Worm (Caenorhabditis elegans) whole organism, mixed stage, embryonic: ENCODE data around the gene F21G4.3.

Experiments used
- ces-1 ChIP-seq: fragments of 150-350 bp; optimal IDR thresholded peaks from 2 replicates; lab custom pipeline; 2014; ENCODE audit warnings: missing biosample characterization, missing genetic modification reagents, missing genetic modification characterization
- elt-3 ChIP-seq: fragments of 150-350 bp; optimal IDR thresholded peaks from 2 replicates; lab custom pipeline; 2014; ENCODE audit warnings: missing biosample characterization, missing genetic modification characterization
- flh-1 ChIP-seq: fragments of 200-800 bp; sonication (Bioruptor generic); optimal IDR thresholded peaks from 2 replicates; lab custom pipeline; 2018; ENCODE audit warnings: mild to moderate bottlenecking, missing genetic modification characterization, moderate library complexity, missing compliant biosample characterization
- lin-32 ChIP-seq: fragments of 200-800 bp; sonication (Bioruptor generic); optimal IDR thresholded peaks from 2 replicates; lab custom pipeline; 2018; ENCODE audit warnings: mild to moderate bottlenecking, missing genetic modification characterization, missing compliant biosample characterization
- mep-1 ChIP-seq: fragments of 150-350 bp; optimal IDR thresholded peaks from 2 replicates; lab custom pipeline; 2017; ENCODE audit warnings: missing biosample characterization, missing genetic modification reagents, missing genetic modification characterization, inconsistent platforms
- nhr-237 ChIP-seq: fragments of 150-350 bp; optimal IDR thresholded peaks from 2 replicates; lab custom pipeline; 2014; ENCODE audit warnings: missing biosample characterization, missing genetic modification characterization
- unc-39 ChIP-seq: fragments of 150-350 bp; optimal IDR thresholded peaks from 2 replicates; lab custom pipeline; 2014; ENCODE audit warnings: missing biosample characterization, missing genetic modification characterization
- unc-62 ChIP-seq: fragments of 150-350 bp; optimal IDR thresholded peaks from 2 replicates; lab custom pipeline; 2014; ENCODE audit warnings: missing biosample characterization, missing genetic modification reagents, missing genetic modification characterization

DNA sequence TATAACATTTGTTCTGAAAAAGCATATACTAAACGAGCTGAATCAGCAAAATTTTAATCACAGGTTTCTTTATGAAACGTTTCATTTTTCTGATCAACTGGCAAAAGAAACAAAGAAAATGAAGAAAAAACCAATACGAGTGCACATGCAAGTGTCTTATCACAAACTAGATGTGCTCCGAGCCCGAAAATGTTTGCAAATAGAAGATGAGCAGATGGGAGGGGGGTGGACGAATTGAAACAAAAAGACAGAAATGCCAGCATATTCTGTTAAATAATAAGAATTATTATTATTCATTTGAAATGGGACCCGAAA is 39.0 kb downstream of the F21G4.3 start:
- TF ChIP-seq lin-32 (GFP tag; lab: Kevin White, UChicago) (no peak), unc-39 (no peak), unc-62 (GFP tag; lab: Kevin White, UChicago) (no peak), mep-1 (no peak), elt-3 (no peak), nhr-237 (tag; lab: Kevin White, UChicago) (no peak), flh-1 (GFP tag; lab: Kevin White, UChicago) (no peak), ces-1 (GFP tag; lab: Kevin White, UChicago) (no peak)
